Worm (Caenorhabditis elegans): ENCODE measurements around the gene R05H5.7.
A peak's percentile ranks its signal among the peaks of the same experiment; 100 is the strongest.

Gene R05H5.7

DNA sequence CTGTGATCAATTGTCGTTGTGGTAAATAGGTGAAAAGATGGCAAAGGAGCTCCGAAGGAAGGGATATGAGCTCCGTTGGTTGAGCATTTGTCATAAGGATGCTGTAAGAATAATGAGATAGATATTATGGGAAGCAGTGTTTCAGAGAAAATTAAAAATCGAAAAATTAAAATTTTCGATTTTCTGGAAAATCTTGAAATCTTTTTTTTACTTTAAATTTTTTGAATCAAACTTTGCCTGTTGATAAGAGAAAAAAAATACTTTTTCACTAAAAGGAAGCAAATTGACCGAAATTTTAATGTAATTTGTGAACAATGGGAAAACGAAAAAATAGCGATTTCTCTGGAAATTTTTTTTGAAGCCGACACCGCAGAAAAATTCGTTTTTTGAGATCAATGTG lies 47.3 kb downstream of the R05H5.7 start, which contains the start of gene mec-15:
Gene mec-15, minus strand, starts transcription at position 101 of the 400 bp plus-strand sequence.
- no peak for TF ChIP-seq ZK546.5 (tag; optimal IDR thresholded peaks at IDR 0.05)
- no peak for TF ChIP-seq daf-16 (GFP tag; optimal IDR thresholded peaks at IDR 0.05)
- TF ChIP-seq daf-16 (tag; optimal IDR thresholded peaks at IDR 0.05), result no peak
- TF ChIP-seq F10B5.3 (tag; optimal IDR thresholded peaks at IDR 0.05), result no peak
- no peak for TF ChIP-seq lin-39 (tag; optimal IDR thresholded peaks at IDR 0.05)
- no peak for TF ChIP-seq cey-2 (tag; optimal IDR thresholded peaks at IDR 0.05; ENCODE audit: borderline replicate concordance, insufficient read depth)
- no peak for TF ChIP-seq arid-1 (GFP tag; conservative IDR thresholded peaks at IDR 0.05)
- TF ChIP-seq Y75B8A.6 (GFP tag; IDR thresholded peaks at IDR 0.05), result no peak
- no peak for TF ChIP-seq lir-3 (tag; optimal IDR thresholded peaks at IDR 0.05)
- TF ChIP-seq Y105C5A.15 (GFP tag; IDR thresholded peaks at IDR 0.05), result no peak
- TF ChIP-seq ama-1 (optimal IDR thresholded peaks at IDR 0.05), result no peak
- TF ChIP-seq hmg-1.1 (GFP tag; IDR thresholded peaks at IDR 0.05), result no peak
- no peak for TF ChIP-seq egl-43 (GFP tag; IDR thresholded peaks at IDR 0.05)
- TF ChIP-seq lin-29 (GFP tag; IDR thresholded peaks at IDR 0.05), result no peak
- no peak for TF ChIP-seq zip-11 (GFP tag; IDR thresholded peaks at IDR 0.05)

ce11 chrII:10242294-10242693 lies 50.0 kb downstream of the R05H5.7 start, which contains the start of gene mrps-14:
mrps-14 (minus strand) TSS chrII:10242490.
- TF ChIP-seq lin-38 (GFP tag; IDR thresholded peaks at IDR 0.05) (peak; percentile 37), madf-5 (GFP tag; IDR thresholded peaks at IDR 0.05) (no peak), ama-1 (optimal IDR thresholded peaks at IDR 0.05) (peak; percentile 44), arid-1 (GFP tag; conservative IDR thresholded peaks at IDR 0.05) (0 out of 2 replicates have a peak, but pooled peaks have one; percentile 14), vab-7 (GFP tag; IDR thresholded peaks at IDR 0.05) (0 out of 2 replicates have a peak, but pooled peaks have one; percentile 31)

All from whole organism, L4 larva.